Worm (Caenorhabditis elegans): ENCODE data around the gene ugt-1.

ce11 chrV:10357467-10357953 is 38.0 kb upstream of the ugt-1 start, which contains the start of gene ceeh-2:
- TF ChIP-seq him-1 (tag; optimal IDR thresholded peaks at IDR 0.05) (no peak), dao-5 (tag; optimal IDR thresholded peaks at IDR 0.05) (no peak)

Measured in whole organism, L4/young adult.